Worm (Caenorhabditis elegans): ENCODE data around the gene W05E10.2.

DNA sequence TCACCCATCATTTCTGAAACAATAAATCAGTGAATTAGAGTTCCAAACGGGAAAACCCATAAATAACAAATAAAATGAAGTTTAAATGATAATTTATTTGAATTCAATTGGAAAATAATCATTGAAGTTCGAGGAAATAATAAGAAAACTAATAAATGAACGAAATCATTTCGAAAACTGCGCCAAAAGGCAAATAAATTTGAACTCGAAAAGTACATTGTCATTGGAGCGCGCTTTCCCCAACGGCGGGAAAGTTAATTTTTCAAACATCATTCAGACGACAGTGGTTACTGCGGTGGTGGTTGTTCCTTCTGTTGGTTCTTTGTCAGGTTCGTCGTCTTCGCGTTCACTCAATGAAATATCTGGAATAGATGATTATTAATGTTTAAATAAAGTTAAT lies 46.5 kb downstream of the W05E10.2 start, which contains the start of gene npp-22:
- no peak for TF ChIP-seq che-1 (tag; optimal IDR thresholded peaks at IDR 0.05)
- no peak for TF ChIP-seq pax-1 (tag; optimal IDR thresholded peaks at IDR 0.05)
- no peak for TF ChIP-seq dmd-4 (tag; optimal IDR thresholded peaks at IDR 0.05; ENCODE audit: borderline replicate concordance)

Data from whole organism, late embryonic.